Worm (Caenorhabditis elegans): ENCODE data around the gene srg-13.

DNA sequence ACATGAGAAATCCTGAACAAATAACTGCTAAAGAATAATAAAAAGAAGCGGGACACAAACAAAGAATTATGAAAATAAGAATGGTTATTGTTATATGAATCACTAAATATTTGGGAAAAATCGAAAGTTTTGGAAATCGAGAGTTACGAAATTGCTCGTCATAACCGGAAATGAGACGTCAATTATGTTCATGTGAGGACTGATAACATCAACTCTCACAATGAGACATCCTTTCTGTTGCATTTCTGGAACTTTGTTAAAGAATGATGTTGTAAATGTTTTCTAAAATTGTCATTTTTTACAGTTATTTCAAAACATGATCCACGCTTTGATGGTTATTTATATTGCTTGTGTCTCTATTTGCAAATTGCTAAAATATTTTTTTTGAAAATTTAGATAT is 24.2 kb upstream of the srg-13 start, which contains the start of gene T23F11.6:
- TF ChIP-seq flt-1 (GFP tag; IDR thresholded peaks at IDR 0.05) (no peak), klf-2 (GFP tag; conservative IDR thresholded peaks at IDR 0.05) (no peak)

Data from whole organism, midembryonic.